Worm (Caenorhabditis elegans): ENCODE data around the gene Y102A5C.40.

The Y102A5C.40 gene

DNA sequence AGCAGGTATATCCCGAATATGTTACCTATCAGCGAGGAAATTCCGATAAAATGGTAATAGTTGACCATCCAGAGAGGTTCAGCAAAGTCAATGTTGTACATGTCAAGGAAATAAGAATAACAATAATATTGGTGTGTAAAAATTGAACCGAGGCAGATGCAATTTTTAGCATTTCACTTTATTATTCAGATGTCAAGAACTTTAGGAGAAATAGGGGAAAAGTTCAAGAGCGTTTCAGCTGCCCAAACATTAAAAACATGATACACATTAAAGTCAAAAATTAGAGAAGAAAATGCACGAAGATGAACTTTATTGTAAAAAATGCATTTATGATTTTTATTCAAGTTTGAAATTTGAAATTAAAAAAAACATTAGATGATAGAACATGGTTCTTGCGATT is 21.4 kb upstream of the Y102A5C.40 start, which contains the start of gene sri-69:
TSS of gene sri-69 (minus strand) at position 101 of the 400 bp plus-strand sequence.
- TF ChIP-seq sea-2 (GFP tag; IDR thresholded peaks at IDR 0.05): no peak
- TF ChIP-seq ztf-6 (GFP tag; IDR thresholded peaks at IDR 0.05): no peak
- no peak for TF ChIP-seq C17E4.6 (GFP tag; IDR thresholded peaks at IDR 0.05)
- no peak for TF ChIP-seq rpc-1 (optimal IDR thresholded peaks at IDR 0.05)
- no peak for TF ChIP-seq rpc-1 (tag; optimal IDR thresholded peaks at IDR 0.05)
- no peak for TF ChIP-seq hmg-1.2 (GFP tag; IDR thresholded peaks at IDR 0.05)
- TF ChIP-seq K11D2.4 (GFP tag; IDR thresholded peaks at IDR 0.05): no peak
- no peak for TF ChIP-seq ekl-4 (GFP tag; IDR thresholded peaks at IDR 0.05)
- no peak for TF ChIP-seq let-526 (GFP tag; IDR thresholded peaks at IDR 0.05)
- no peak for TF ChIP-seq F52B5.7 (tag; optimal IDR thresholded peaks at IDR 0.05)
- no peak for TF ChIP-seq snpc-4 (GFP tag; optimal IDR thresholded peaks at IDR 0.05)
- no peak for TF ChIP-seq snpc-4 (tag; optimal IDR thresholded peaks at IDR 0.05)
- no peak for TF ChIP-seq madf-3 (GFP tag; IDR thresholded peaks at IDR 0.05)
- no peak for TF ChIP-seq C06A6.2 (GFP tag; conservative IDR thresholded peaks at IDR 0.05)
- TF ChIP-seq F23B12.7 (tag; optimal IDR thresholded peaks at IDR 0.05; ENCODE audit: insufficient read depth): no peak

DNA sequence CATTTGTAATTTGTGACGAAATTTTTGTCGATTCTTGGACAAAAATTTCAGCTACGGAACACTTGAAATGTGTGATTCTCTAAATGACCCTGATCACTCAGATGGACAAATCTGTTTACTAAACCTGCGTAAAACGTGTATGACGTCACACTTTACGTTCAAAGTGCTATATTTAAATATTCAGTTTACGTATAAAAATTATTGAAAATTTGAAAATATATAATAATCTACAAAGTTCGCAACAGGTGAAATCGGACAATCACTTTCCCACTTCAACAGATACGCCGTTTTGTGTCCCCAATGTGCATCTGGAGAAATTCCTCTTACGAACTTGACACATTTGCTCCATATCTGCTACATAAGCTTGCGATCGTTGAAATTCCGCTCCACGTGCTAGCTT is 18.3 kb upstream of the Y102A5C.40 start, which contains the start of gene srh-131:
TSS of gene srh-131 (plus strand) at position 301 of the 400 bp plus-strand sequence.
- TF ChIP-seq madf-6 (GFP tag; IDR thresholded peaks at IDR 0.05) (no peak), atf-7 (tag; optimal IDR thresholded peaks at IDR 0.05) (no peak), gei-17 (GFP tag; optimal IDR thresholded peaks at IDR 0.05) (no peak), egl-18 (GFP tag; IDR thresholded peaks at IDR 0.05) (no peak), ZK185.1 (tag; optimal IDR thresholded peaks at IDR 0.05; ENCODE audit: poor library complexity, severe bottlenecking) (no peak), ceh-100 (GFP tag; IDR thresholded peaks at IDR 0.05) (no peak), K12H6.12 (tag; optimal IDR thresholded peaks at IDR 0.05) (no peak), dox-1 (GFP tag; IDR thresholded peaks at IDR 0.05) (no peak), hlh-26 (GFP tag; conservative IDR thresholded peaks at IDR 0.05) (no peak), F22D6.2 (tag; optimal IDR thresholded peaks at IDR 0.05) (no peak), efl-1 (GFP tag; optimal IDR thresholded peaks at IDR 0.05) (no peak), egl-44 (GFP tag; IDR thresholded peaks at IDR 0.05) (no peak), ceh-79 (tag; optimal IDR thresholded peaks at IDR 0.05) (no peak), F57C9.4 (tag; optimal IDR thresholded peaks at IDR 0.05) (no peak), ztf-25 (GFP tag; IDR thresholded peaks at IDR 0.05) (no peak)

DNA sequence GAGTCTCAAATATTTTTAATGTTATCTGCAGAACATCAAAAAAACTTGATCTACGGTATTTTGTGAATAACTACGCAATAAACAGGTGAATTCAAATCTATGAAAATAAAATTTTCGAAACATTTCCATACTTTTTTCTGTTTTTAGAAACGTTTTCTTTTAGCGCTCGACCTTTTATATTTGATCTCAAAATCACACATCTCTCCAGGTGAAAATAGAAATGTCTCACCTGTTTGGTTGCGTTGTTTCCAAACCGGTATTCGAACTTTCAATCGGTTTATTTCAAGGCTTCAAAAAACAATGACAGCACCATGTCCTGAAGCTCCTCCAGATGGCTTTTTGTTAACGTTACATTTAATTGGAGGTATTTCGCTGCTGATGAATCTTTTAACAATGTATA is 14.2 kb upstream of the Y102A5C.40 start, which contains the start of gene sri-9:
TSS of gene sri-9 (plus strand) at position 301 of the 400 bp plus-strand sequence.
- TF ChIP-seq ztf-18 (tag; optimal IDR thresholded peaks at IDR 0.05) (no peak), madf-8 (GFP tag; conservative IDR thresholded peaks at IDR 0.05) (no peak), ztf-3 (GFP tag; optimal IDR thresholded peaks at IDR 0.05) (no peak), F39B2.1 (GFP tag; IDR thresholded peaks at IDR 0.05) (no peak), bed-1 (GFP tag; IDR thresholded peaks at IDR 0.05) (no peak), Y79H2A.3 (GFP tag; conservative IDR thresholded peaks at IDR 0.05) (no peak), somi-1 (GFP tag; optimal IDR thresholded peaks at IDR 0.05) (no peak), F55B11.4 (tag; optimal IDR thresholded peaks at IDR 0.05; ENCODE audit: borderline replicate concordance, insufficient read depth) (no peak), rec-8 (tag; optimal IDR thresholded peaks at IDR 0.05) (no peak), hrde-1 (tag; optimal IDR thresholded peaks at IDR 0.05; ENCODE audit: borderline replicate concordance) (no peak), F33H1.4 (GFP tag; IDR thresholded peaks at IDR 0.05) (no peak), nhr-80 (tag; optimal IDR thresholded peaks at IDR 0.05) (no peak), Y95B8A.8 (GFP tag; IDR thresholded peaks at IDR 0.05) (no peak), attf-5 (GFP tag; optimal IDR thresholded peaks at IDR 0.05) (no peak), rcor-1 (GFP tag; IDR thresholded peaks at IDR 0.05) (no peak), B0336.3 (GFP tag; IDR thresholded peaks at IDR 0.05) (no peak), snpc-1.1 (tag; optimal IDR thresholded peaks at IDR 0.05; ENCODE audit: insufficient read depth) (no peak), ztf-6 (GFP tag; IDR thresholded peaks at IDR 0.05) (no peak), F23B12.7 (tag; optimal IDR thresholded peaks at IDR 0.05; ENCODE audit: insufficient read depth) (no peak)
